Worm (Caenorhabditis elegans) whole organism, midembryonic: ENCODE data around the gene ZK669.5.

Experiments used
- T22C8.4 ChIP-seq: fragments of 200-800 bp; sonication (Bioruptor generic); IDR thresholded peaks from 2 replicates; pipeline ENCODE4 v1.3.6; 2022; ENCODE audit warnings: missing genetic modification characterization, missing compliant biosample characterization
- cog-1 ChIP-seq: sonication (generic microtip); optimal IDR thresholded peaks from 2 replicates; lab custom pipeline; 2016; ENCODE audit warnings: missing genetic modification characterization, missing compliant biosample characterization
- flt-1 ChIP-seq: fragments of 200-800 bp; sonication (Bioruptor generic); IDR thresholded peaks from 2 replicates; pipeline ENCODE4 v1.3.6; 2022; ENCODE audit warnings: missing genetic modification characterization, missing compliant biosample characterization
- klf-2 ChIP-seq: fragments of 200-800 bp; sonication (Bioruptor generic); conservative IDR thresholded peaks from 2 replicates; pipeline ENCODE4 v1.3.6; 2022; ENCODE audit warnings: missing genetic modification reagents, missing genetic modification characterization, missing compliant biosample characterization
- ref-1 ChIP-seq: fragments of 200-800 bp; sonication (Bioruptor generic); conservative IDR thresholded peaks from 2 replicates; pipeline ENCODE4 v1.3.6; 2022; ENCODE audit warnings: missing genetic modification reagents, missing genetic modification characterization, missing compliant biosample characterization
- tab-1 ChIP-seq: fragments of 200-800 bp; sonication (Bioruptor generic); IDR thresholded peaks from 2 replicates; pipeline ENCODE4 v1.3.6; 2022; ENCODE audit warnings: missing genetic modification characterization, missing compliant biosample characterization
- ztf-29 ChIP-seq: fragments of 200-800 bp; sonication (Bioruptor generic); IDR thresholded peaks from 2 replicates; pipeline ENCODE4 v1.3.6; 2022; ENCODE audit warnings: missing genetic modification reagents, missing genetic modification characterization, missing compliant biosample characterization

DNA sequence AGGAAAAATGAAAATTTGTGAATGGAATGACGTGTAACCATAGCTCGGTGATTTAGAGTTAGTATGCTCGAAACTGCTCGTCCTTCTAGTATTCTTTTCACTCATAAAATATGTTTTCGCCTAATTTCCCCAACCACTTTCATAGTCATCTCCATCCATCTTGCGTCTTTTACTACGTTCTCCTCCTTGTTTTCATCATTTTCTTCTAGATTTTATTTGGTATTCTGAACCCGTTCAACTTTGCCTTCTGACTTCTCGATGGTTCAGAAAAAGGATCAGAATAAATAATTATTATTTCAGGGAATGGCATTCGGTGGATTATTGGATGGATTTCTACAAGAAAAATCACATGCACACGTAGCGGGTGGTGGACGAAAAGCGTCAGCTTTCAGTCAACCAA lies 11.9 kb upstream of the ZK669.5 start, which contains the start of gene C04H4.1:
- TF ChIP-seq ref-1 (GFP tag; lab: Robert Waterston, UW) = no peak
- TF ChIP-seq cog-1 (tag; lab: Kevin White, UChicago) = no peak
- no peak for TF ChIP-seq tab-1 (GFP tag; lab: Robert Waterston, UW)
- no peak for TF ChIP-seq T22C8.4
- no peak for TF ChIP-seq flt-1
- no peak for TF ChIP-seq klf-2
- TF ChIP-seq ztf-29 (GFP tag; lab: Robert Waterston, UW) = no peak
